Fruit fly (Drosophila melanogaster) whole organism, embryonic: ENCODE data around the gene CG7565.

Experiments
- Ada2b ChIP-seq: fragments of 200-800 bp; sonication (Bioruptor generic); IDR thresholded peaks from 2 replicates; pipeline ENCODE4 v1.3.6; 2022; ENCODE audit warnings: missing biosample characterization, missing genetic modification characterization
- Atf-2 ChIP-seq: fragments of 200-800 bp; sonication (Bioruptor generic); optimal IDR thresholded peaks from 2 replicates; lab custom pipeline; 2016; ENCODE audit warnings: missing biosample characterization, missing genetic modification characterization
- C15 ChIP-seq: fragments of 200-800 bp; sonication (Bioruptor generic); IDR thresholded peaks from 3 replicates; pipeline ENCODE4 v1.3.6; 2022; ENCODE audit warnings: missing biosample characterization, missing genetic modification characterization
- CG10366 ChIP-seq: fragments of 200-800 bp; sonication (Bioruptor generic); IDR thresholded peaks from 2 replicates; pipeline ENCODE4 v1.3.6; 2022; ENCODE audit warnings: missing biosample characterization, missing genetic modification characterization
- CG10979 ChIP-seq: fragments of 200-800 bp; sonication (Bioruptor generic); optimal IDR thresholded peaks from 2 replicates; lab custom pipeline; 2018; ENCODE audit warnings: missing biosample characterization, mild to moderate bottlenecking, missing genetic modification characterization, moderate library complexity
- CG12071 ChIP-seq: fragments of 200-800 bp; sonication (Bioruptor generic); optimal IDR thresholded peaks from 3 replicates; lab custom pipeline; 2018; ENCODE audit warnings: missing biosample characterization, mild to moderate bottlenecking, missing genetic modification characterization
- CG13775 ChIP-seq: fragments of 200-800 bp; sonication (Bioruptor generic); optimal IDR thresholded peaks from 3 replicates; lab custom pipeline; 2017; ENCODE audit warnings: missing biosample characterization, mild to moderate bottlenecking, missing genetic modification characterization
- CG14710 ChIP-seq: fragments of 200-800 bp; sonication (Bioruptor generic); optimal IDR thresholded peaks from 3 replicates; lab custom pipeline; 2019; ENCODE audit warnings: missing biosample characterization, mild to moderate bottlenecking, missing genetic modification characterization, moderate library complexity
- CG15269 ChIP-seq: fragments of 200-800 bp; sonication (Bioruptor generic); optimal IDR thresholded peaks from 2 replicates; lab custom pipeline; 2018; ENCODE audit warnings: missing biosample characterization, mild to moderate bottlenecking, missing genetic modification characterization, moderate library complexity
- CG15514 ChIP-seq: fragments of 200-800 bp; sonication (Bioruptor generic); optimal IDR thresholded peaks from 3 replicates; lab custom pipeline; 2017; ENCODE audit warnings: missing biosample characterization, missing genetic modification characterization, mild to moderate bottlenecking, moderate library complexity, missing genetic modification reagents
- CG1647 ChIP-seq: fragments of 200-800 bp; sonication (Bioruptor generic); optimal IDR thresholded peaks from 3 replicates; lab custom pipeline; 2016; ENCODE audit warnings: missing biosample characterization, missing genetic modification characterization
- CG17359 ChIP-seq: fragments of 200-800 bp; sonication (Bioruptor generic); optimal IDR thresholded peaks from 3 replicates; lab custom pipeline; 2018; ENCODE audit warnings: missing biosample characterization, mild to moderate bottlenecking, missing genetic modification characterization, moderate library complexity
- CG17361 ChIP-seq: fragments of 200-800 bp; sonication (Bioruptor generic); IDR thresholded peaks from 3 replicates; pipeline ENCODE4 v1.3.6; 2022; ENCODE audit warnings: missing biosample characterization, missing genetic modification characterization
- CG17612 ChIP-seq: fragments of 200-800 bp; sonication (Bioruptor generic); IDR thresholded peaks from 2 replicates; pipeline ENCODE4 v1.3.6; 2022; ENCODE audit warnings: missing biosample characterization, missing genetic modification characterization
- CG1832 ChIP-seq: fragments of 200-800 bp; sonication (Bioruptor generic); optimal IDR thresholded peaks from 2 replicates; lab custom pipeline; 2017; ENCODE audit warnings: missing biosample characterization, mild to moderate bottlenecking, missing genetic modification characterization, inconsistent platforms
- CG3163 ChIP-seq: fragments of 200-800 bp; sonication (Bioruptor generic); optimal IDR thresholded peaks from 3 replicates; lab custom pipeline; 2016; ENCODE audit warnings: missing biosample characterization, missing genetic modification characterization
- CG34224 ChIP-seq: fragments of 200-800 bp; sonication (Bioruptor generic); IDR thresholded peaks from 3 replicates; pipeline ENCODE4 v1.3.6; 2022; ENCODE audit warnings: missing biosample characterization, missing genetic modification characterization; ENCODE audit not compliant: partially characterized antibody
- CG4730 ChIP-seq: fragments of 200-800 bp; sonication (Bioruptor generic); IDR thresholded peaks from 2 replicates; pipeline ENCODE4 v1.3.6; 2022; ENCODE audit warnings: missing biosample characterization, missing genetic modification characterization
- CG5180 ChIP-seq: fragments of 200-800 bp; sonication (Bioruptor generic); optimal IDR thresholded peaks from 3 replicates; lab custom pipeline; 2017; ENCODE audit warnings: missing biosample characterization, missing genetic modification characterization, mild to moderate bottlenecking, moderate library complexity, missing genetic modification reagents
- CG6689 ChIP-seq: fragments of 200-800 bp; sonication (Bioruptor generic); IDR thresholded peaks from 2 replicates; pipeline ENCODE4 v1.3.6; 2022; ENCODE audit warnings: missing biosample characterization, missing genetic modification characterization
- CG6791 ChIP-seq: fragments of 200-800 bp; sonication (Bioruptor generic); IDR thresholded peaks from 3 replicates; pipeline ENCODE4 v1.3.6; 2022; ENCODE audit warnings: missing biosample characterization, missing genetic modification characterization; ENCODE audit not compliant: partially characterized antibody
- CG7963 ChIP-seq: fragments of 200-800 bp; sonication (Bioruptor generic); IDR thresholded peaks from 3 replicates; pipeline ENCODE4 v1.3.6; 2022; ENCODE audit warnings: missing biosample characterization, missing genetic modification characterization; ENCODE audit not compliant: partially characterized antibody
- CG7987 ChIP-seq: fragments of 200-800 bp; sonication (Bioruptor generic); optimal IDR thresholded peaks from 2 replicates; lab custom pipeline; 2018; ENCODE audit warnings: missing biosample characterization, mild to moderate bottlenecking, missing genetic modification characterization, moderate library complexity
- CG9215 ChIP-seq: fragments of 200-800 bp; sonication (Bioruptor generic); IDR thresholded peaks from 2 replicates; pipeline ENCODE4 v1.3.6; 2022; ENCODE audit warnings: missing biosample characterization, missing genetic modification characterization
- Dad ChIP-seq: fragments of 200-800 bp; sonication (Bioruptor generic); optimal IDR thresholded peaks from 3 replicates; lab custom pipeline; 2016; ENCODE audit warnings: missing biosample characterization, missing genetic modification characterization
- Fer2 ChIP-seq: fragments of 200-800 bp; sonication (Bioruptor generic); optimal IDR thresholded peaks from 2 replicates; lab custom pipeline; 2018; ENCODE audit warnings: missing biosample characterization, mild to moderate bottlenecking, missing genetic modification characterization, moderate library complexity
- Fer3 ChIP-seq: fragments of 200-800 bp; sonication (Bioruptor generic); optimal IDR thresholded peaks from 2 replicates; lab custom pipeline; 2018; ENCODE audit warnings: missing biosample characterization, mild to moderate bottlenecking, missing genetic modification characterization, moderate library complexity
- Hr78 ChIP-seq, 2 experiments: fragments of 200-800 bp in 1 of 2; fragments of >200 bp in 1 of 2; sonication (Bioruptor generic) in 1 of 2; optimal IDR thresholded peaks; 2 replicates each; lab custom pipeline; 2017 to 2019; ENCODE audit warnings: missing biosample characterization in 2 of 2, missing genetic modification characterization in 2 of 2, mild to moderate bottlenecking in 1 of 2, moderate library complexity in 1 of 2
- Hsf ChIP-seq: fragments of 200-800 bp; sonication (Bioruptor generic); optimal IDR thresholded peaks from 3 replicates; lab custom pipeline; 2016; ENCODE audit warnings: missing biosample characterization, missing genetic modification characterization
- Meics ChIP-seq: fragments of 200-800 bp; sonication (Bioruptor generic); optimal IDR thresholded peaks from 2 replicates; lab custom pipeline; 2017; ENCODE audit warnings: missing biosample characterization, mild to moderate bottlenecking, missing genetic modification characterization
- Ravus ChIP-seq: fragments of 200-800 bp; sonication (Bioruptor generic); IDR thresholded peaks from 2 replicates; pipeline ENCODE4 v1.3.6; 2022; ENCODE audit warnings: missing biosample characterization, missing genetic modification characterization
- Sry-δ ChIP-seq: fragments of 200-800 bp; sonication (Bioruptor generic); optimal IDR thresholded peaks from 2 replicates; lab custom pipeline; 2016; ENCODE audit warnings: missing biosample characterization, missing genetic modification characterization
- Stat92E ChIP-seq, 3 experiments: fragments of >200 bp in 2 of 3; fragments of 200-800 bp in 1 of 3; sonication (Bioruptor generic) in 1 of 3; optimal IDR thresholded peaks; 2 replicates each; lab custom pipeline; 2017 to 2019; ENCODE audit warnings: missing biosample characterization in 3 of 3, missing genetic modification characterization in 3 of 3, mild to moderate bottlenecking in 1 of 3, moderate library complexity in 1 of 3
- Taf1 ChIP-seq: fragments of 200-800 bp; sonication (Bioruptor generic); IDR thresholded peaks from 2 replicates; pipeline ENCODE4 v1.3.6; 2022; ENCODE audit warnings: missing biosample characterization, missing genetic modification characterization
- chif ChIP-seq, 2 experiments: fragments of 200-800 bp; sonication (Bioruptor generic); optimal IDR thresholded peaks; 3 replicates each; lab custom pipeline; 2016; ENCODE audit warnings: missing biosample characterization in 2 of 2, missing genetic modification characterization in 2 of 2
- chm ChIP-seq: fragments of 200-800 bp; sonication (Bioruptor generic); IDR thresholded peaks from 2 replicates; pipeline ENCODE4 v1.3.6; 2022; ENCODE audit warnings: missing biosample characterization, missing genetic modification characterization
- dysf ChIP-seq: fragments of 200-800 bp; sonication (Bioruptor generic); IDR thresholded peaks from 3 replicates; pipeline ENCODE4 v1.3.6; 2022; ENCODE audit warnings: missing biosample characterization, missing genetic modification characterization
- ham ChIP-seq: fragments of 200-800 bp; sonication (Bioruptor generic); IDR thresholded peaks from 2 replicates; pipeline ENCODE4 v1.3.6; 2022; ENCODE audit warnings: missing biosample characterization, missing genetic modification characterization
- hkb ChIP-seq, 2 experiments: fragments of 200-800 bp in 1 of 2; fragments of >200 bp in 1 of 2; sonication (Bioruptor generic) in 1 of 2; IDR thresholded peaks in 1 of 2; optimal IDR thresholded peaks in 1 of 2; 2 replicates each; pipeline versions ENCODE4 v1.3.6 to Lab custom; 2017 to 2022; ENCODE audit warnings: missing biosample characterization in 1 of 2, missing genetic modification characterization in 1 of 2
- lab ChIP-seq: fragments of 200-800 bp; sonication (Bioruptor generic); optimal IDR thresholded peaks from 3 replicates; lab custom pipeline; 2017; ENCODE audit warnings: missing biosample characterization, missing genetic modification characterization, mild to moderate bottlenecking, moderate library complexity, missing genetic modification reagents
- peb ChIP-seq: fragments of 200-800 bp; sonication (Bioruptor generic); IDR thresholded peaks from 2 replicates; pipeline ENCODE4 v1.3.6; 2022; ENCODE audit warnings: missing biosample characterization, missing genetic modification characterization
- sisA ChIP-seq: fragments of 200-800 bp; sonication (Bioruptor generic); IDR thresholded peaks from 2 replicates; pipeline ENCODE4 v1.3.6; 2022; ENCODE audit warnings: missing biosample characterization, missing genetic modification characterization
- sr ChIP-seq: fragments of 200-800 bp; sonication (Bioruptor generic); IDR thresholded peaks from 3 replicates; pipeline ENCODE4 v1.3.6; 2022; ENCODE audit warnings: missing biosample characterization, missing genetic modification characterization
- twi ChIP-seq: fragments of 200-800 bp; optimal IDR thresholded peaks from 2 replicates; lab custom pipeline; 2019; ENCODE audit warnings: missing biosample characterization, mild to moderate bottlenecking, missing genetic modification characterization, moderate library complexity
- wdn ChIP-seq: fragments of 200-800 bp; sonication (Bioruptor generic); IDR thresholded peaks from 2 replicates; pipeline ENCODE4 v1.3.6; 2022; ENCODE audit warnings: missing biosample characterization, missing genetic modification characterization
- wek ChIP-seq: fragments of 200-800 bp; sonication (Bioruptor generic); optimal IDR thresholded peaks from 3 replicates; lab custom pipeline; 2018; ENCODE audit warnings: missing biosample characterization, mild to moderate bottlenecking, missing genetic modification characterization, moderate library complexity
- wor ChIP-seq: fragments of 200-800 bp; sonication (Bioruptor generic); IDR thresholded peaks from 2 replicates; pipeline ENCODE4 v1.3.6; 2022; ENCODE audit warnings: missing biosample characterization, missing genetic modification characterization
- z ChIP-seq: fragments of 200-800 bp; sonication (Bioruptor generic); IDR thresholded peaks from 3 replicates; pipeline ENCODE4 v1.3.6; 2022; ENCODE audit warnings: missing biosample characterization, missing genetic modification characterization
- zfh1 ChIP-seq: fragments of 200-800 bp; sonication (Bioruptor generic); IDR thresholded peaks from 3 replicates; pipeline ENCODE4 v1.3.6; 2022; ENCODE audit warnings: missing biosample characterization, missing genetic modification characterization

Gene CG7565

dm6 chr3L:8041461-8042110, 50.0 kb downstream of the CG7565 start (continued):
- TF ChIP-seq Meics (GFP tag; lab: Kevin White, UChicago) (no peak), CG17359 (tag; lab: Kevin White, UChicago) (peak; percentile 49), CG9215 (GFP tag; lab: Robert Waterston, UW) (no peak), CG12071 (GFP tag; lab: Kevin White, UChicago) (no peak), Stat92E (GFP tag; optimal IDR thresholded peaks at IDR 0.05; lab: Kevin White, UChicago) (no peak), Hsf (GFP tag; lab: Kevin White, UChicago) (peak; percentile 13), CG17612 (GFP tag; lab: Robert Waterston, UW) (no peak), Ada2b (GFP tag; lab: Robert Waterston, UW) (peak; percentile 44), CG10366 (peak; percentile 25; the same call in 1 of the 2 replicates), CG6791 (GFP tag; lab: Robert Waterston, UW) (no peak), Fer2 (no peak), twi (tag; lab: Kevin White, UChicago) (no peak), CG1647 (GFP tag; lab: Kevin White, UChicago) (no peak), wdn (GFP tag; lab: Robert Waterston, UW) (no peak), Hr78 (GFP tag; optimal IDR thresholded peaks at IDR 0.05; lab: Kevin White, UChicago) (no peak), CG7987 (GFP tag; lab: Kevin White, UChicago) (no peak), CG10979 (tag; lab: Kevin White, UChicago) (peak; percentile 31), ham (no peak), Taf1 (no peak), CG13775 (GFP tag; lab: Kevin White, UChicago) (no peak), peb (GFP tag; lab: Robert Waterston, UW) (no peak), CG3163 (GFP tag; lab: Kevin White, UChicago) (no peak), wek (no peak), hkb (optimal IDR thresholded peaks at IDR 0.05; lab: Kevin White, UChicago) (no peak), hkb (GFP tag; IDR thresholded peaks at IDR 0.05; lab: Robert Waterston, UW) (peak; percentile 66), CG15269 (tag; lab: Kevin White, UChicago) (no peak), sr (GFP tag; lab: Robert Waterston, UW) (no peak; the same call in 2 of the 3 replicates), CG7963 (GFP tag; lab: Robert Waterston, UW) (no peak), z (GFP tag; lab: Robert Waterston, UW) (no peak), Ravus (GFP tag; lab: Robert Waterston, UW) (no peak), CG5180 (GFP tag; lab: Kevin White, UChicago) (no peak), Fer3 (no peak), CG1832 (GFP tag; lab: Kevin White, UChicago) (no peak), zfh1 (GFP tag; lab: Robert Waterston, UW) (peak; percentile 46; the same call in 1 of the 3 replicates), CG34224 (GFP tag; lab: Robert Waterston, UW) (no peak), Dad (no peak), dysf (GFP tag; lab: Robert Waterston, UW) (no peak), CG4730 (GFP tag; lab: Robert Waterston, UW) (no peak), chif (GFP tag; optimal IDR thresholded peaks at IDR 0.05; lab: Kevin White, UChicago) (no peak), Atf-2 (GFP tag; lab: Kevin White, UChicago) (no peak), CG15514 (GFP tag; lab: Kevin White, UChicago) (no peak), wor (no peak), Sry-δ (GFP tag; lab: Kevin White, UChicago) (no peak), CG17361 (GFP tag; lab: Robert Waterston, UW) (peak; percentile 33; the same call in 1 of the 3 replicates), C15 (no peak), chm (GFP tag; lab: Robert Waterston, UW) (no peak), CG6689 (GFP tag; lab: Robert Waterston, UW) (peak; percentile 36; the same call in 1 of the 2 replicates), lab (GFP tag; lab: Kevin White, UChicago) (no peak), sisA (GFP tag; lab: Robert Waterston, UW) (no peak; the same call in 1 of the 2 replicates), CG14710 (tag; lab: Kevin White, UChicago) (peak; percentile 5)
